Fruit fly (Drosophila melanogaster) whole organism, adult: ENCODE results near the gene CG15147.

Source experiments
- CG14711 ChIP-seq: fragments of 200-800 bp; sonication (Bioruptor generic); optimal IDR thresholded peaks from 2 replicates; lab custom pipeline; 2018; ENCODE audit warnings: missing biosample characterization, mild to moderate bottlenecking, missing genetic modification characterization, moderate library complexity
- CG1620 ChIP-seq: fragments of 200-800 bp; sonication (Bioruptor generic); optimal IDR thresholded peaks from 2 replicates; lab custom pipeline; 2016; ENCODE audit warnings: missing biosample characterization, missing genetic modification characterization
- CG7045 ChIP-seq: fragments of 200-800 bp; sonication (Bioruptor generic); optimal IDR thresholded peaks from 2 replicates; lab custom pipeline; 2017; ENCODE audit warnings: missing biosample characterization, mild to moderate bottlenecking, missing genetic modification characterization
- cnc ChIP-seq, 2 experiments: fragments of >200 bp; optimal IDR thresholded peaks; 2 replicates each; lab custom pipeline; 2017
- kay ChIP-seq: fragments of 200-800 bp; sonication (Bioruptor generic); peaks from one replicate; lab custom pipeline; 2016; ENCODE audit warnings: missing biosample characterization, missing genetic modification characterization, borderline replicate concordance

dm6 chr2L:17586750-17587149, 39.4 kb downstream of the CG15147 start:
- TF ChIP-seq CG1620 (GFP tag; lab: Kevin White, UChicago) = no peak
- TF ChIP-seq cnc (optimal IDR thresholded peaks at IDR 0.05; lab: Kevin White, UChicago) = no peak
- TF ChIP-seq kay (GFP tag; lab: Kevin White, UChicago) = no peak
- TF ChIP-seq CG14711 (tag; lab: Kevin White, UChicago) = no peak
- TF ChIP-seq CG7045 (GFP tag; lab: Kevin White, UChicago) = no peak
